Worm (Caenorhabditis elegans) whole organism, L3 larva: ENCODE results near the gene F21C10.7.

Experiments
- R02D3.7 ChIP-seq: fragments of 150-350 bp; optimal IDR thresholded peaks from 2 replicates; lab custom pipeline; 2014; ENCODE audit warnings: missing biosample characterization, missing genetic modification characterization
- ZK546.5 ChIP-seq: sonication (generic microtip); optimal IDR thresholded peaks from 2 replicates; lab custom pipeline; 2017; ENCODE audit warnings: missing biosample characterization, missing genetic modification characterization
- aly-2 ChIP-seq: fragments of 150-350 bp; optimal IDR thresholded peaks from 2 replicates; lab custom pipeline; 2014; ENCODE audit warnings: missing biosample characterization, missing genetic modification characterization
- ama-1 ChIP-seq: fragments of 150-350 bp; optimal IDR thresholded peaks from 2 replicates; lab custom pipeline; 2018
- ceh-16 ChIP-seq: sonication (generic microtip); optimal IDR thresholded peaks from 2 replicates; lab custom pipeline; 2017; ENCODE audit warnings: missing biosample characterization, missing genetic modification characterization
- ceh-28 ChIP-seq: fragments of 150-350 bp; optimal IDR thresholded peaks from 2 replicates; lab custom pipeline; 2014; ENCODE audit warnings: missing biosample characterization, missing genetic modification reagents, missing genetic modification characterization
- ceh-9 ChIP-seq: sonication (generic microtip); optimal IDR thresholded peaks from 2 replicates; lab custom pipeline; 2018; ENCODE audit warnings: missing biosample characterization, missing genetic modification characterization
- egl-27 ChIP-seq: sonication (generic microtip); optimal IDR thresholded peaks from 4 replicates; lab custom pipeline; 2017; ENCODE audit warnings: missing biosample characterization, missing genetic modification reagents, missing genetic modification characterization
- egl-5 ChIP-seq: fragments of 150-350 bp; optimal IDR thresholded peaks from 2 replicates; lab custom pipeline; 2017; ENCODE audit warnings: missing biosample characterization, missing genetic modification reagents, missing genetic modification characterization, inconsistent platforms
- elt-1 ChIP-seq: fragments of 150-350 bp; optimal IDR thresholded peaks from 2 replicates; lab custom pipeline; 2014; ENCODE audit warnings: missing biosample characterization, missing genetic modification characterization
- elt-2 ChIP-seq: sonication (generic microtip); optimal IDR thresholded peaks from 2 replicates; lab custom pipeline; 2016; ENCODE audit warnings: missing genetic modification reagents, mild to moderate bottlenecking, missing genetic modification characterization, missing compliant biosample characterization
- fkh-10 ChIP-seq: sonication (generic microtip); optimal IDR thresholded peaks from 2 replicates; lab custom pipeline; 2017; ENCODE audit warnings: missing biosample characterization, missing genetic modification reagents, missing genetic modification characterization
- fkh-2 ChIP-seq: fragments of 150-350 bp; optimal IDR thresholded peaks from 2 replicates; lab custom pipeline; 2014; ENCODE audit warnings: missing biosample characterization, missing genetic modification reagents, missing genetic modification characterization
- fos-1 ChIP-seq: fragments of 150-350 bp; optimal IDR thresholded peaks from 2 replicates; lab custom pipeline; 2014; ENCODE audit warnings: missing biosample characterization, missing genetic modification characterization
- hmg-11 ChIP-seq: sonication (generic microtip); optimal IDR thresholded peaks from 2 replicates; lab custom pipeline; 2016; ENCODE audit warnings: missing genetic modification characterization, missing compliant biosample characterization
- jun-1 ChIP-seq: fragments of 150-350 bp; optimal IDR thresholded peaks from 2 replicates; lab custom pipeline; 2014; ENCODE audit warnings: missing biosample characterization, missing genetic modification reagents, missing genetic modification characterization
- lin-15B ChIP-seq: fragments of 150-350 bp; optimal IDR thresholded peaks from 2 replicates; lab custom pipeline; 2014; ENCODE audit warnings: missing biosample characterization, missing genetic modification characterization
- lin-39 ChIP-seq: fragments of 150-350 bp; optimal IDR thresholded peaks from 2 replicates; lab custom pipeline; 2018; ENCODE audit warnings: missing biosample characterization, missing genetic modification reagents, missing genetic modification characterization
- lsy-12 ChIP-seq: sonication (generic microtip); optimal IDR thresholded peaks from 2 replicates; lab custom pipeline; 2016; ENCODE audit warnings: mild to moderate bottlenecking, missing genetic modification characterization, missing compliant biosample characterization
- mdl-1 ChIP-seq: fragments of 150-350 bp; optimal IDR thresholded peaks from 2 replicates; lab custom pipeline; 2014; ENCODE audit warnings: missing biosample characterization, missing genetic modification characterization
- mml-1 ChIP-seq: fragments of 150-350 bp; sonication (generic microtip); optimal IDR thresholded peaks from 3 replicates; lab custom pipeline; 2014; ENCODE audit warnings: missing biosample characterization, missing genetic modification characterization
- nfya-1 ChIP-seq: sonication (generic microtip); optimal IDR thresholded peaks from 2 replicates; lab custom pipeline; 2017; ENCODE audit warnings: missing genetic modification characterization, mild to moderate bottlenecking, missing compliant biosample characterization, antibody characterized with exemption, moderate library complexity; ENCODE audit not compliant: insufficient read depth
- nhr-11 ChIP-seq: fragments of 150-350 bp; optimal IDR thresholded peaks from 2 replicates; lab custom pipeline; 2014; ENCODE audit warnings: missing biosample characterization, missing genetic modification characterization
- nhr-12 ChIP-seq: fragments of 150-350 bp; optimal IDR thresholded peaks from 2 replicates; lab custom pipeline; 2014; ENCODE audit warnings: missing biosample characterization, missing genetic modification characterization
- nhr-23 ChIP-seq: fragments of 150-350 bp; optimal IDR thresholded peaks from 2 replicates; lab custom pipeline; 2014; ENCODE audit warnings: missing biosample characterization, missing genetic modification reagents, missing genetic modification characterization
- nhr-25 ChIP-seq: sonication (generic microtip); optimal IDR thresholded peaks from 2 replicates; lab custom pipeline; 2017; ENCODE audit warnings: missing biosample characterization, missing genetic modification characterization
- nhr-28 ChIP-seq: fragments of 150-350 bp; optimal IDR thresholded peaks from 2 replicates; lab custom pipeline; 2014; ENCODE audit warnings: missing biosample characterization, missing genetic modification characterization
- nhr-43 ChIP-seq: sonication (generic microtip); optimal IDR thresholded peaks from 2 replicates; lab custom pipeline; 2016; ENCODE audit warnings: mild to moderate bottlenecking, missing genetic modification characterization, missing compliant biosample characterization; ENCODE audit not compliant: poor library complexity, severe bottlenecking
- nhr-67 ChIP-seq: fragments of 150-350 bp; optimal IDR thresholded peaks from 2 replicates; lab custom pipeline; 2014; ENCODE audit warnings: missing biosample characterization, missing genetic modification characterization
- nhr-76 ChIP-seq: fragments of 150-350 bp; sonication (generic microtip); optimal IDR thresholded peaks from 5 replicates; lab custom pipeline; 2014; ENCODE audit warnings: missing biosample characterization, missing genetic modification characterization
- nhr-77 ChIP-seq: fragments of 150-350 bp; optimal IDR thresholded peaks from 2 replicates; lab custom pipeline; 2014; ENCODE audit warnings: missing biosample characterization, missing genetic modification characterization
- pha-4 ChIP-seq: fragments of 150-350 bp; optimal IDR thresholded peaks from 2 replicates; lab custom pipeline; 2014; ENCODE audit warnings: missing biosample characterization, missing genetic modification reagents, missing genetic modification characterization
- sea-2 ChIP-seq: fragments of 150-350 bp; sonication (generic microtip); optimal IDR thresholded peaks from 4 replicates; lab custom pipeline; 2014; ENCODE audit warnings: missing biosample characterization, missing genetic modification reagents, missing genetic modification characterization
- skn-1 ChIP-seq: fragments of 150-350 bp; optimal IDR thresholded peaks from 2 replicates; lab custom pipeline; 2014; ENCODE audit warnings: missing biosample characterization, missing genetic modification characterization
- snpc-4 ChIP-seq: fragments of 150-350 bp; optimal IDR thresholded peaks from 2 replicates; lab custom pipeline; 2014; ENCODE audit warnings: missing biosample characterization, missing genetic modification characterization
- tbx-2 ChIP-seq: sonication (generic microtip); optimal IDR thresholded peaks from 2 replicates; lab custom pipeline; 2016; ENCODE audit warnings: mild to moderate bottlenecking, missing genetic modification characterization, missing compliant biosample characterization
- unc-62 ChIP-seq: fragments of 150-350 bp; sonication (generic microtip); optimal IDR thresholded peaks from 4 replicates; lab custom pipeline; 2014; ENCODE audit warnings: missing biosample characterization, missing genetic modification reagents, missing genetic modification characterization
- zag-1 ChIP-seq: fragments of 150-350 bp; optimal IDR thresholded peaks from 2 replicates; lab custom pipeline; 2014; ENCODE audit warnings: missing biosample characterization, missing genetic modification characterization
- ztf-11 ChIP-seq: fragments of 150-350 bp; optimal IDR thresholded peaks from 2 replicates; lab custom pipeline; 2014; ENCODE audit warnings: missing biosample characterization, missing genetic modification characterization
- ztf-4 ChIP-seq: fragments of 150-350 bp; optimal IDR thresholded peaks from 2 replicates; lab custom pipeline; 2014; ENCODE audit warnings: missing biosample characterization, missing genetic modification characterization

F21C10.7 gene

ce11 chrV:9162955-9163468 lies 50.4 kb downstream of the F21C10.7 start, which contains the start of gene col-145:
Gene col-145, minus strand, starts transcription at chrV:9163005.
- TF ChIP-seq nhr-25 (tag; lab: Kevin White, UChicago) (peak; percentile 47), nhr-28 (tag; lab: Kevin White, UChicago) (no peak), nhr-23 (tag; lab: Kevin White, UChicago) (peak; percentile 1), fkh-10 (GFP tag; lab: Kevin White, UChicago) (no peak), egl-27 (tag; lab: Kevin White, UChicago) (peak; percentile 61), lin-15B (tag; lab: Kevin White, UChicago) (no peak), nhr-76 (tag; lab: Kevin White, UChicago) (no peak)

ce11 chrV:9163897-9164296 lies 51.3 kb downstream of the F21C10.7 start:
- TF ChIP-seq ceh-9 (tag; lab: Kevin White, UChicago) (no peak), fkh-10 (GFP tag; lab: Kevin White, UChicago) (no peak), nhr-43 (tag; lab: Kevin White, UChicago) (peak; percentile 50), nhr-23 (tag; lab: Kevin White, UChicago) (no peak), ama-1 (lab: Kevin White, UChicago) (peak; percentile 89), R02D3.7 (tag; lab: Kevin White, UChicago) (peak; percentile 1), tbx-2 (tag; lab: Kevin White, UChicago) (no peak), ztf-4 (peak; percentile 9), nhr-77 (tag; lab: Kevin White, UChicago) (no peak), unc-62 (GFP tag; lab: Kevin White, UChicago) (no peak), mdl-1 (tag; lab: Kevin White, UChicago) (no peak), nhr-25 (tag; lab: Kevin White, UChicago) (peak; percentile 93), nhr-67 (no peak), aly-2 (no peak), sea-2 (no peak), nhr-76 (tag; lab: Kevin White, UChicago) (no peak)

ce11 chrV:9165073-9165699 lies 52.6 kb downstream of the F21C10.7 start, which contains the start of gene col-10:
Gene col-10, minus strand, starts transcription at chrV:9165307.
- TF ChIP-seq fkh-2 (tag; lab: Kevin White, UChicago) (no peak), tbx-2 (tag; lab: Kevin White, UChicago) (no peak), jun-1 (tag; lab: Kevin White, UChicago) (no peak), nhr-11 (tag; lab: Kevin White, UChicago) (no peak), ceh-28 (tag; lab: Kevin White, UChicago) (no peak), snpc-4 (tag; lab: Kevin White, UChicago) (no peak), nhr-76 (tag; lab: Kevin White, UChicago) (no peak), nhr-28 (tag; lab: Kevin White, UChicago) (no peak), ceh-16 (tag; lab: Kevin White, UChicago) (no peak), nhr-25 (tag; lab: Kevin White, UChicago) (peak; percentile 86), elt-1 (tag; lab: Kevin White, UChicago) (peak; percentile 56), lin-39 (tag; lab: Kevin White, UChicago) (no peak), ztf-4 (no peak), egl-27 (tag; lab: Kevin White, UChicago) (peak; percentile 15), mml-1 (no peak), nhr-43 (tag; lab: Kevin White, UChicago) (peak; percentile 65), nfya-1 (no peak), ama-1 (lab: Kevin White, UChicago) (peak; percentile 85)

- TF ChIP-seq snpc-4 (tag; lab: Kevin White, UChicago) (no peak), nhr-23 (tag; lab: Kevin White, UChicago) (peak; percentile 23), elt-1 (tag; lab: Kevin White, UChicago) (peak; percentile 73), nhr-25 (tag; lab: Kevin White, UChicago) (peak; percentile 76), ZK546.5 (tag; lab: Kevin White, UChicago) (no peak), nhr-12 (no peak), zag-1 (tag; lab: Kevin White, UChicago) (no peak), ztf-4 (no peak)
Measured at ce11 chrV:9166306-9166705, 53.7 kb downstream of the F21C10.7 start.

ce11 chrV:9168089-9168488 lies 55.5 kb downstream of the F21C10.7 start, which contains the start of gene B0222.11:
Gene B0222.11, minus strand, starts transcription at chrV:9168189.
- no peak for TF ChIP-seq sea-2
- TF ChIP-seq ztf-4 = no peak
- TF ChIP-seq fos-1 = no peak
- no peak for TF ChIP-seq mml-1
- TF ChIP-seq skn-1 (tag; lab: Kevin White, UChicago) = no peak
- no peak for TF ChIP-seq nhr-43 (tag; lab: Kevin White, UChicago)
- TF ChIP-seq tbx-2 (tag; lab: Kevin White, UChicago) = no peak
- no peak for TF ChIP-seq lsy-12 (tag; lab: Kevin White, UChicago)
- TF ChIP-seq ama-1 (lab: Kevin White, UChicago) = no peak
- no peak for TF ChIP-seq jun-1 (tag; lab: Kevin White, UChicago)
- TF ChIP-seq ztf-11 (tag; lab: Kevin White, UChicago) = no peak
- TF ChIP-seq lin-15B (tag; lab: Kevin White, UChicago) = no peak
- TF ChIP-seq nhr-28 (tag; lab: Kevin White, UChicago) = no peak
- no peak for TF ChIP-seq egl-27 (tag; lab: Kevin White, UChicago)
- TF ChIP-seq lin-39 (tag; lab: Kevin White, UChicago) = no peak
- no peak for TF ChIP-seq pha-4 (tag; lab: Kevin White, UChicago)
- no peak for TF ChIP-seq mdl-1 (tag; lab: Kevin White, UChicago)
- TF ChIP-seq hmg-11 = no peak
- TF ChIP-seq egl-5 (tag; lab: Kevin White, UChicago) = no peak
- TF ChIP-seq elt-2 (tag; lab: Kevin White, UChicago) = no peak
- TF ChIP-seq, all 47 proteins: peak for 0
